Worm (Caenorhabditis elegans) whole organism, midembryonic: ENCODE data around the gene islo-1.

Source experiments
- flt-1 ChIP-seq: fragments of 200-800 bp; sonication (Bioruptor generic); IDR thresholded peaks from 2 replicates; pipeline ENCODE4 v1.3.6; 2022; ENCODE audit warnings: missing genetic modification characterization, missing compliant biosample characterization
- tab-1 ChIP-seq: fragments of 200-800 bp; sonication (Bioruptor generic); IDR thresholded peaks from 2 replicates; pipeline ENCODE4 v1.3.6; 2022; ENCODE audit warnings: missing genetic modification characterization, missing compliant biosample characterization
- ztf-29 ChIP-seq: fragments of 200-800 bp; sonication (Bioruptor generic); IDR thresholded peaks from 2 replicates; pipeline ENCODE4 v1.3.6; 2022; ENCODE audit warnings: missing genetic modification reagents, missing genetic modification characterization, missing compliant biosample characterization

DNA sequence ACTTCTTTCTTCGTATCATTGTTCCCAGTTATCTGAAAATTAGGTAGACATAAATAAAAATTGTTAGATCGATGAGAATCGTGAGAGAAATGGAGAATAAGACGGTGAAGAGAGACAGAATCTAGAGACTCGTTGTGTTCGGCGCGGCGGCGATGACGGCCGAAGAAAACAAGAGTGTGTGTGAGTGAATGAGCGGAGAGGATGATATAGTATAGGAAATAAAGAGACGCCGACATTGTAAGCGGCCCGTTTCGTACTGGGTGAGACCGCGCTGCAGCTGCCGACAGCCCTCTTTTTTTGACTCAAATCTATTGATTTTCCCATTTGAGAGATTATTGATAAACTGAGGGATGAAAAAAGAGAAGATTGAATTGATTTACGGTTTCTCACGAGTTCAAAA lies 24.0 kb upstream of the islo-1 start, which contains the start of gene Y42H9AR.4:
- no peak for TF ChIP-seq ztf-29 (GFP tag; lab: Robert Waterston, UW)
- TF ChIP-seq flt-1 (GFP tag; lab: Robert Waterston, UW): no peak
- no peak for TF ChIP-seq tab-1
